Fruit fly (Drosophila melanogaster): ENCODE measurements around the gene Hcf.

- TF ChIP-seq CG32121 (GFP tag; IDR thresholded peaks at IDR 0.05) = no peak
- no peak for TF ChIP-seq CG9948 (tag; optimal IDR thresholded peaks at IDR 0.05)
- TF ChIP-seq rn (GFP tag; IDR thresholded peaks at IDR 0.05) = no peak
- no peak for TF ChIP-seq CG34367 (tag; optimal IDR thresholded peaks at IDR 0.05)
- TF ChIP-seq Snoo (tag; optimal IDR thresholded peaks at IDR 0.05) = no peak
- TF ChIP-seq Pif1A (GFP tag; optimal IDR thresholded peaks at IDR 0.05) = no peak
- TF ChIP-seq CG8301 (tag; optimal IDR thresholded peaks at IDR 0.05) = no peak
- no peak for TF ChIP-seq EcR (GFP tag; optimal IDR thresholded peaks at IDR 0.05)
- no peak for TF ChIP-seq Pif1B (GFP tag; optimal IDR thresholded peaks at IDR 0.05)
- TF ChIP-seq CG13204 (GFP tag; optimal IDR thresholded peaks at IDR 0.05) = no peak
- no peak for TF ChIP-seq CG12605 (GFP tag; IDR thresholded peaks at IDR 0.05)
These were observed 34.7 kb downstream of the Hcf start for dm6 chr4:394455-394854.
